Worm (Caenorhabditis elegans) whole organism, late embryonic: ENCODE measurements around the gene pak-2.

ENCODE experiments used
- C08G9.2 ChIP-seq: sonication (generic microtip); optimal IDR thresholded peaks from 2 replicates; lab custom pipeline; 2016; ENCODE audit warnings: mild to moderate bottlenecking, missing genetic modification characterization, moderate library complexity, missing compliant biosample characterization
- C38D4.7 ChIP-seq: fragments of 200-800 bp; sonication (Bioruptor generic); optimal IDR thresholded peaks from 2 replicates; lab custom pipeline; 2018; ENCODE audit warnings: mild to moderate bottlenecking, missing genetic modification characterization, moderate library complexity, missing compliant biosample characterization
- F13H6.1 ChIP-seq: sonication (generic microtip); optimal IDR thresholded peaks from 2 replicates; lab custom pipeline; 2016; ENCODE audit warnings: missing genetic modification characterization, missing compliant biosample characterization
- Y22D7AL.16 ChIP-seq: sonication (generic microtip); optimal IDR thresholded peaks from 2 replicates; lab custom pipeline; 2016; ENCODE audit warnings: missing genetic modification characterization, missing compliant biosample characterization
- ahr-1 ChIP-seq: sonication (generic microtip); optimal IDR thresholded peaks from 2 replicates; lab custom pipeline; 2016; ENCODE audit warnings: missing genetic modification characterization, missing compliant biosample characterization
- ceh-18 ChIP-seq: sonication (generic microtip); optimal IDR thresholded peaks from 2 replicates; lab custom pipeline; 2016; ENCODE audit warnings: missing genetic modification characterization, missing compliant biosample characterization
- ceh-2 ChIP-seq: sonication (generic microtip); optimal IDR thresholded peaks from 2 replicates; lab custom pipeline; 2016; ENCODE audit warnings: missing genotype, missing genetic modification characterization, missing compliant biosample characterization
- ceh-24 ChIP-seq: sonication (generic microtip); optimal IDR thresholded peaks from 2 replicates; lab custom pipeline; 2016; ENCODE audit warnings: mild to moderate bottlenecking, missing genetic modification characterization, missing compliant biosample characterization
- ceh-30 ChIP-seq: fragments of 150-350 bp; optimal IDR thresholded peaks from 2 replicates; lab custom pipeline; 2014; ENCODE audit warnings: missing biosample characterization, missing genetic modification characterization
- ceh-34 ChIP-seq: sonication (generic microtip); optimal IDR thresholded peaks from 2 replicates; lab custom pipeline; 2016; ENCODE audit warnings: mild to moderate bottlenecking, missing genetic modification characterization, missing compliant biosample characterization
- ceh-48 ChIP-seq: sonication (generic microtip); optimal IDR thresholded peaks from 2 replicates; lab custom pipeline; 2016; ENCODE audit warnings: missing genetic modification characterization, inconsistent platforms, missing compliant biosample characterization
- che-1 ChIP-seq: sonication (generic microtip); optimal IDR thresholded peaks from 2 replicates; lab custom pipeline; 2016; ENCODE audit warnings: mild to moderate bottlenecking, missing genetic modification characterization, missing compliant biosample characterization
- dmd-4 ChIP-seq: sonication (generic microtip); optimal IDR thresholded peaks from 2 replicates; lab custom pipeline; 2016; ENCODE audit warnings: borderline replicate concordance, missing genetic modification characterization, missing compliant biosample characterization
- dve-1 ChIP-seq: sonication (generic microtip); optimal IDR thresholded peaks from 2 replicates; lab custom pipeline; 2017; ENCODE audit warnings: antibody characterized with exemption, mild to moderate bottlenecking, missing genetic modification characterization, missing compliant biosample characterization
- elt-2 ChIP-seq: sonication (generic microtip); optimal IDR thresholded peaks from 2 replicates; lab custom pipeline; 2016; ENCODE audit warnings: missing genetic modification reagents, missing genetic modification characterization, missing compliant biosample characterization
- elt-4 ChIP-seq: sonication (generic microtip); optimal IDR thresholded peaks from 2 replicates; lab custom pipeline; 2016; ENCODE audit warnings: missing genetic modification characterization, missing compliant biosample characterization
- ets-4 ChIP-seq: sonication (generic microtip); optimal IDR thresholded peaks from 2 replicates; lab custom pipeline; 2016; ENCODE audit warnings: missing genetic modification characterization, missing compliant biosample characterization
- eyg-1 ChIP-seq: sonication (generic microtip); optimal IDR thresholded peaks from 2 replicates; lab custom pipeline; 2016; ENCODE audit warnings: missing genotype, missing genetic modification characterization, missing compliant biosample characterization
- fax-1 ChIP-seq: sonication (generic microtip); optimal IDR thresholded peaks from 2 replicates; lab custom pipeline; 2016; ENCODE audit warnings: missing genotype, missing genetic modification characterization, missing compliant biosample characterization
- gmeb-2 ChIP-seq: sonication (generic microtip); optimal IDR thresholded peaks from 2 replicates; lab custom pipeline; 2016; ENCODE audit warnings: missing genetic modification characterization, inconsistent platforms, missing compliant biosample characterization
- hlh-15 ChIP-seq: sonication (generic microtip); optimal IDR thresholded peaks from 2 replicates; lab custom pipeline; 2016; ENCODE audit warnings: missing genetic modification characterization, missing compliant biosample characterization
- hlh-30 ChIP-seq: sonication (generic microtip); optimal IDR thresholded peaks from 2 replicates; lab custom pipeline; 2017; ENCODE audit warnings: antibody characterized with exemption, missing genetic modification characterization, missing compliant biosample characterization; ENCODE audit not compliant: insufficient read depth
- hlh-8 ChIP-seq: sonication (generic microtip); optimal IDR thresholded peaks from 2 replicates; lab custom pipeline; 2016; ENCODE audit warnings: missing genotype, missing genetic modification characterization, missing compliant biosample characterization
- lin-11 ChIP-seq: fragments of 200-800 bp; sonication (Bioruptor generic); optimal IDR thresholded peaks from 2 replicates; lab custom pipeline; 2018; ENCODE audit warnings: mild to moderate bottlenecking, missing genetic modification characterization, missing compliant biosample characterization
- mec-3 ChIP-seq: sonication (generic microtip); optimal IDR thresholded peaks from 2 replicates; lab custom pipeline; 2016; ENCODE audit warnings: borderline replicate concordance, missing genetic modification characterization, missing compliant biosample characterization
- nfya-1 ChIP-seq: sonication (generic microtip); optimal IDR thresholded peaks from 2 replicates; lab custom pipeline; 2017; ENCODE audit warnings: missing genetic modification characterization, mild to moderate bottlenecking, missing compliant biosample characterization, antibody characterized with exemption, moderate library complexity
- nhr-11 ChIP-seq: fragments of 150-350 bp; optimal IDR thresholded peaks from 2 replicates; lab custom pipeline; 2014; ENCODE audit warnings: missing biosample characterization, missing genetic modification characterization
- odd-2 ChIP-seq: sonication (generic microtip); optimal IDR thresholded peaks from 2 replicates; lab custom pipeline; 2017; ENCODE audit warnings: antibody characterized with exemption, mild to moderate bottlenecking, missing genetic modification characterization, missing compliant biosample characterization
- pha-2 ChIP-seq: sonication (generic microtip); optimal IDR thresholded peaks from 2 replicates; lab custom pipeline; 2017; ENCODE audit warnings: mild to moderate bottlenecking, missing genetic modification characterization, missing compliant biosample characterization
- pha-4 ChIP-seq: fragments of 150-350 bp; optimal IDR thresholded peaks from 2 replicates; lab custom pipeline; 2018; ENCODE audit warnings: missing biosample characterization, missing genetic modification reagents, missing genetic modification characterization
- ref-2 ChIP-seq: sonication (generic microtip); optimal IDR thresholded peaks from 2 replicates; lab custom pipeline; 2016; ENCODE audit warnings: missing genetic modification characterization, missing compliant biosample characterization
- sdc-2 ChIP-seq: sonication (generic microtip); optimal IDR thresholded peaks from 2 replicates; lab custom pipeline; 2016; ENCODE audit warnings: missing genotype, missing genetic modification characterization, missing compliant biosample characterization
- unc-3 ChIP-seq, 2 experiments: fragments of 200-800 bp in 1 of 2; sonication (Bioruptor generic) in 1 of 2; sonication (generic microtip) in 1 of 2; conservative IDR thresholded peaks in 1 of 2; optimal IDR thresholded peaks in 1 of 2; 2 replicates each; pipeline versions ENCODE4 v1.3.6 to Lab custom; 2016 to 2022; ENCODE audit warnings: missing compliant biosample characterization in 2 of 2, missing genetic modification characterization in 2 of 2, missing genetic modification reagents in 1 of 2
- zip-5 ChIP-seq: sonication (generic microtip); optimal IDR thresholded peaks from 2 replicates; lab custom pipeline; 2016; ENCODE audit warnings: missing genetic modification characterization, missing compliant biosample characterization

The pak-2 gene

ce11 chrV:11012419-11012818 is 26.8 kb downstream of the pak-2 start, which contains the start of gene C13G3.1:
TSS of gene C13G3.1 (minus strand) at chrV:11012465.
- TF ChIP-seq F13H6.1 (tag; lab: Kevin White, UChicago) = no peak
- TF ChIP-seq gmeb-2 (tag; lab: Kevin White, UChicago) = no peak
- no peak for TF ChIP-seq ceh-30 (tag; lab: Kevin White, UChicago)

ce11 chrV:11011807-11012206 is 27.4 kb downstream of the pak-2 start:
- no peak for TF ChIP-seq C08G9.2 (tag; lab: Kevin White, UChicago)
- TF ChIP-seq ahr-1 (tag; lab: Kevin White, UChicago) = no peak
- TF ChIP-seq dve-1 = no peak
- TF ChIP-seq fax-1 = no peak
- no peak for TF ChIP-seq hlh-8 (tag; lab: Kevin White, UChicago)
- TF ChIP-seq ceh-48 (tag; lab: Kevin White, UChicago) = no peak
- TF ChIP-seq mec-3 (tag; lab: Kevin White, UChicago) = no peak
- TF ChIP-seq ceh-18 = no peak
- TF ChIP-seq nfya-1 (tag; lab: Kevin White, UChicago) = no peak
- no peak for TF ChIP-seq Y22D7AL.16 (tag; lab: Kevin White, UChicago)
- TF ChIP-seq hlh-15 = no peak
- no peak for TF ChIP-seq dmd-4 (tag; lab: Kevin White, UChicago)
- TF ChIP-seq odd-2 = no peak
- TF ChIP-seq gmeb-2 (tag; lab: Kevin White, UChicago) = no peak
- no peak for TF ChIP-seq F13H6.1 (tag; lab: Kevin White, UChicago)
- TF ChIP-seq che-1 (tag; lab: Kevin White, UChicago) = no peak
- TF ChIP-seq lin-11 (tag; lab: Kevin White, UChicago) = no peak
- no peak for TF ChIP-seq zip-5 (tag; lab: Kevin White, UChicago)
- TF ChIP-seq, all 69 proteins: peak for 0

ce11 chrV:11010768-11011167 is 28.5 kb downstream of the pak-2 start:
- TF ChIP-seq ceh-30 (tag; lab: Kevin White, UChicago) (no peak), elt-2 (tag; lab: Kevin White, UChicago) (no peak), mec-3 (tag; lab: Kevin White, UChicago) (no peak), C38D4.7 (GFP tag; lab: Kevin White, UChicago) (no peak), ceh-34 (tag; lab: Kevin White, UChicago) (no peak)

ce11 chrV:11009124-11009524 is 30.1 kb downstream of the pak-2 start:
- TF ChIP-seq hlh-30 (tag; lab: Kevin White, UChicago) (no peak), elt-4 (no peak), elt-2 (tag; lab: Kevin White, UChicago) (peak; percentile 84), pha-2 (tag; lab: Kevin White, UChicago) (no peak)

- no peak for TF ChIP-seq gmeb-2 (tag; lab: Kevin White, UChicago)
- no peak for TF ChIP-seq ceh-24 (tag; lab: Kevin White, UChicago)
- TF ChIP-seq pha-4 (tag; lab: Kevin White, UChicago) = no peak
- peak; percentile 54 for TF ChIP-seq elt-2 (tag; lab: Kevin White, UChicago)
Observed at ce11 chrV:11007651-11008050, 31.6 kb downstream of the pak-2 start.

- TF ChIP-seq nfya-1 (tag; lab: Kevin White, UChicago) = no peak
- TF ChIP-seq nhr-11 (tag; lab: Kevin White, UChicago) = no peak
- no peak for TF ChIP-seq ahr-1 (tag; lab: Kevin White, UChicago)
- no peak for TF ChIP-seq unc-3 (GFP tag; conservative IDR thresholded peaks at IDR 0.05; lab: Robert Waterston, UW)
- no peak for TF ChIP-seq unc-3 (tag; optimal IDR thresholded peaks at IDR 0.05; lab: Kevin White, UChicago)
- TF ChIP-seq C38D4.7 (GFP tag; lab: Kevin White, UChicago) = no peak
- TF ChIP-seq Y22D7AL.16 (tag; lab: Kevin White, UChicago) = no peak
- no peak for TF ChIP-seq ceh-24 (tag; lab: Kevin White, UChicago)
- no peak for TF ChIP-seq elt-4
- no peak for TF ChIP-seq ceh-2
- no peak for TF ChIP-seq fax-1
- no peak for TF ChIP-seq dmd-4 (tag; lab: Kevin White, UChicago)
- TF ChIP-seq C08G9.2 (tag; lab: Kevin White, UChicago) = no peak
- TF ChIP-seq sdc-2 = no peak
- TF ChIP-seq eyg-1 (tag; lab: Kevin White, UChicago) = no peak
- TF ChIP-seq zip-5 (tag; lab: Kevin White, UChicago) = no peak
- TF ChIP-seq ets-4 (tag; lab: Kevin White, UChicago) = no peak
- no peak for TF ChIP-seq ref-2 (tag; lab: Kevin White, UChicago)
Observed at ce11 chrV:11004094-11004493, 35.1 kb downstream of the pak-2 start.
